Worm (Caenorhabditis elegans): ENCODE data around the gene bbs-5.

Gene bbs-5

ce11 chrIII:10278826-10279225 lies 17.2 kb upstream of the bbs-5 start, which contains the start of gene pad-2:
Gene pad-2, plus strand, starts transcription at chrIII:10279126.
- TF ChIP-seq ceh-30 (tag; optimal IDR thresholded peaks at IDR 0.05) (no peak), syd-9 (tag; optimal IDR thresholded peaks at IDR 0.05) (no peak), hlh-6 (tag; optimal IDR thresholded peaks at IDR 0.05) (no peak), T23F11.4 (GFP tag; optimal IDR thresholded peaks at IDR 0.05) (no peak), ref-2 (tag; optimal IDR thresholded peaks at IDR 0.05) (no peak)

- TF ChIP-seq elt-4 (tag; optimal IDR thresholded peaks at IDR 0.05) (no peak), elt-2 (tag; optimal IDR thresholded peaks at IDR 0.05) (no peak), ets-4 (tag; optimal IDR thresholded peaks at IDR 0.05) (no peak), unc-55 (GFP tag; optimal IDR thresholded peaks at IDR 0.05) (no peak)
These were observed 10.2 kb upstream of the bbs-5 start for ce11 chrIII:10271807-10272206.

ce11 chrIII:10270778-10271307 lies 9.3 kb upstream of the bbs-5 start, which contains the start of gene cnk-1:
Gene cnk-1, plus strand, starts transcription at chrIII:10271257.
- no peak for TF ChIP-seq eyg-1 (tag; optimal IDR thresholded peaks at IDR 0.05)
- TF ChIP-seq T23F11.4 (GFP tag; optimal IDR thresholded peaks at IDR 0.05) = no peak
- no peak for TF ChIP-seq ceh-9 (tag; optimal IDR thresholded peaks at IDR 0.05)
- no peak for TF ChIP-seq hlh-8 (tag; optimal IDR thresholded peaks at IDR 0.05)
- TF ChIP-seq mec-3 (tag; optimal IDR thresholded peaks at IDR 0.05; ENCODE audit: borderline replicate concordance) = peak; percentile 75
- TF ChIP-seq nhr-232 (tag; optimal IDR thresholded peaks at IDR 0.05) = no peak
- TF ChIP-seq ceh-6 (GFP tag; optimal IDR thresholded peaks at IDR 0.05) = no peak
- no peak for TF ChIP-seq ceh-48 (tag; optimal IDR thresholded peaks at IDR 0.05)
- TF ChIP-seq ceh-14 (tag; optimal IDR thresholded peaks at IDR 0.05) = peak; percentile 43
- TF ChIP-seq ztf-16 (tag; optimal IDR thresholded peaks at IDR 0.05) = no peak
- peak; percentile 72 for TF ChIP-seq tbx-7 (tag; optimal IDR thresholded peaks at IDR 0.05)
- peak; percentile 90 for TF ChIP-seq C08G9.2 (tag; optimal IDR thresholded peaks at IDR 0.05)
- TF ChIP-seq Y22D7AL.16 (tag; optimal IDR thresholded peaks at IDR 0.05) = no peak
- TF ChIP-seq K02D7.2 (tag; optimal IDR thresholded peaks at IDR 0.05) = no peak
- no peak for TF ChIP-seq dmd-4 (tag; optimal IDR thresholded peaks at IDR 0.05; ENCODE audit: borderline replicate concordance)
- no peak for TF ChIP-seq odd-2 (tag; optimal IDR thresholded peaks at IDR 0.05)
- TF ChIP-seq ceh-22 (tag; optimal IDR thresholded peaks at IDR 0.05) = no peak
- no peak for TF ChIP-seq nhr-11 (tag; optimal IDR thresholded peaks at IDR 0.05)
- peak; percentile 62 for TF ChIP-seq ceh-34 (tag; optimal IDR thresholded peaks at IDR 0.05)
- TF ChIP-seq unc-3 (GFP tag; conservative IDR thresholded peaks at IDR 0.05) = peak; percentile 71
- no peak for TF ChIP-seq unc-3 (tag; optimal IDR thresholded peaks at IDR 0.05)
- TF ChIP-seq ceh-30 (tag; optimal IDR thresholded peaks at IDR 0.05) = no peak
- TF ChIP-seq ceh-18 (tag; optimal IDR thresholded peaks at IDR 0.05) = peak; percentile 55
- peak; percentile 31 for TF ChIP-seq fkh-6 (tag; optimal IDR thresholded peaks at IDR 0.05)
- no peak for TF ChIP-seq hlh-30 (tag; optimal IDR thresholded peaks at IDR 0.05; ENCODE audit: insufficient read depth)
- TF ChIP-seq pha-4 (tag; optimal IDR thresholded peaks at IDR 0.05) = no peak
- no peak for TF ChIP-seq pha-2 (tag; optimal IDR thresholded peaks at IDR 0.05)
- no peak for TF ChIP-seq ama-1 (optimal IDR thresholded peaks at IDR 0.05)
- peak; percentile 30 for TF ChIP-seq zip-5 (tag; optimal IDR thresholded peaks at IDR 0.05)
- TF ChIP-seq npax-4 (tag; optimal IDR thresholded peaks at IDR 0.05) = no peak
- no peak for TF ChIP-seq nfya-1 (tag; optimal IDR thresholded peaks at IDR 0.05)
- no peak for TF ChIP-seq lin-11 (tag; optimal IDR thresholded peaks at IDR 0.05)
- no peak for TF ChIP-seq dve-1 (tag; optimal IDR thresholded peaks at IDR 0.05)
- TF ChIP-seq ceh-2 (tag; optimal IDR thresholded peaks at IDR 0.05) = peak; percentile 84
- no peak for TF ChIP-seq che-1 (tag; optimal IDR thresholded peaks at IDR 0.05)
- TF ChIP-seq C38D4.7 (GFP tag; optimal IDR thresholded peaks at IDR 0.05) = no peak
- TF ChIP-seq elt-2 (tag; optimal IDR thresholded peaks at IDR 0.05) = peak; percentile 26
- no peak for TF ChIP-seq pqm-1 (tag; optimal IDR thresholded peaks at IDR 0.05)
- TF ChIP-seq K09A11.1 (tag; optimal IDR thresholded peaks at IDR 0.05; ENCODE audit: insufficient read depth) = no peak
- no peak for TF ChIP-seq unc-55 (GFP tag; optimal IDR thresholded peaks at IDR 0.05)
- peak; percentile 34 for TF ChIP-seq unc-42 (tag; optimal IDR thresholded peaks at IDR 0.05)
- no peak for TF ChIP-seq fkh-10 (GFP tag; optimal IDR thresholded peaks at IDR 0.05)
- no peak for TF ChIP-seq hlh-15 (tag; optimal IDR thresholded peaks at IDR 0.05)
- peak; percentile 42 for TF ChIP-seq ref-2 (tag; optimal IDR thresholded peaks at IDR 0.05)
- TF ChIP-seq ahr-1 (tag; optimal IDR thresholded peaks at IDR 0.05) = no peak
